Worm (Caenorhabditis elegans): ENCODE results near the gene C39D10.11.

Gene C39D10.11

ce11 chrX:7945438-7945837, 42.4 kb downstream of the C39D10.11 start:
- TF ChIP-seq egl-5 (tag; optimal IDR thresholded peaks at IDR 0.05) (peak; percentile 69), ceh-82 (tag; optimal IDR thresholded peaks at IDR 0.05) (no peak)

ce11 chrX:7951578-7951977, 48.5 kb downstream of the C39D10.11 start:
- peak; percentile 71 for TF ChIP-seq skn-1 (tag; optimal IDR thresholded peaks at IDR 0.05)
- TF ChIP-seq eor-1 (tag; optimal IDR thresholded peaks at IDR 0.05) = no peak
- no peak for TF ChIP-seq ztf-11 (tag; optimal IDR thresholded peaks at IDR 0.05)
- no peak for TF ChIP-seq daf-12 (tag; optimal IDR thresholded peaks at IDR 0.05)
- peak; percentile 75 for TF ChIP-seq tbx-2 (tag; optimal IDR thresholded peaks at IDR 0.05)
- peak; percentile 69 for TF ChIP-seq nhr-43 (tag; optimal IDR thresholded peaks at IDR 0.05; ENCODE audit: poor library complexity, severe bottlenecking)
- TF ChIP-seq pqm-1 (tag; optimal IDR thresholded peaks at IDR 0.05) = no peak
- no peak for TF ChIP-seq ztf-4 (tag; optimal IDR thresholded peaks at IDR 0.05)
- peak; percentile 39 for TF ChIP-seq elt-1 (tag; optimal IDR thresholded peaks at IDR 0.05)
- TF ChIP-seq R02D3.7 (tag; optimal IDR thresholded peaks at IDR 0.05) = no peak
- peak; percentile 81 for TF ChIP-seq jun-1 (tag; optimal IDR thresholded peaks at IDR 0.05)
- peak; percentile 89 for TF ChIP-seq lin-39 (tag; optimal IDR thresholded peaks at IDR 0.05)
- TF ChIP-seq nhr-67 (tag; optimal IDR thresholded peaks at IDR 0.05) = no peak
- TF ChIP-seq ama-1 (optimal IDR thresholded peaks at IDR 0.05) = no peak
- peak; percentile 73 for TF ChIP-seq fkh-10 (GFP tag; optimal IDR thresholded peaks at IDR 0.05)
- peak; percentile 38 for TF ChIP-seq unc-39 (tag; optimal IDR thresholded peaks at IDR 0.05)
- no peak for TF ChIP-seq mml-1 (tag; optimal IDR thresholded peaks at IDR 0.05)
- TF ChIP-seq nhr-237 (tag; optimal IDR thresholded peaks at IDR 0.05) = no peak
- TF ChIP-seq egl-27 (tag; optimal IDR thresholded peaks at IDR 0.05) = no peak
- TF ChIP-seq elt-2 (tag; optimal IDR thresholded peaks at IDR 0.05) = peak; percentile 38
- peak; percentile 83 for TF ChIP-seq egl-5 (tag; optimal IDR thresholded peaks at IDR 0.05)
- TF ChIP-seq fkh-2 (tag; optimal IDR thresholded peaks at IDR 0.05) = no peak
- TF ChIP-seq pha-4 (tag; optimal IDR thresholded peaks at IDR 0.05) = peak; percentile 77
- TF ChIP-seq ceh-28 (tag; optimal IDR thresholded peaks at IDR 0.05) = peak; percentile 64
- peak; percentile 76 for TF ChIP-seq nhr-11 (tag; optimal IDR thresholded peaks at IDR 0.05)
- peak; percentile 40 for TF ChIP-seq mdl-1 (tag; optimal IDR thresholded peaks at IDR 0.05)
- no peak for TF ChIP-seq nhr-77 (tag; optimal IDR thresholded peaks at IDR 0.05)
- no peak for TF ChIP-seq nhr-25 (tag; optimal IDR thresholded peaks at IDR 0.05)
- peak; percentile 71 for TF ChIP-seq hmg-11 (tag; optimal IDR thresholded peaks at IDR 0.05)
- no peak for TF ChIP-seq nhr-23 (tag; optimal IDR thresholded peaks at IDR 0.05)
- no peak for TF ChIP-seq nhr-12 (tag; optimal IDR thresholded peaks at IDR 0.05)
- no peak for TF ChIP-seq zag-1 (tag; optimal IDR thresholded peaks at IDR 0.05)
- no peak for TF ChIP-seq ceh-9 (tag; optimal IDR thresholded peaks at IDR 0.05)
- peak; percentile 86 for TF ChIP-seq lsy-12 (tag; optimal IDR thresholded peaks at IDR 0.05)
- TF ChIP-seq lin-15B (tag; optimal IDR thresholded peaks at IDR 0.05) = peak; percentile 36
- peak; percentile 21 for TF ChIP-seq snpc-4 (tag; optimal IDR thresholded peaks at IDR 0.05)
- TF ChIP-seq nfya-1 (tag; optimal IDR thresholded peaks at IDR 0.05; ENCODE audit: insufficient read depth) = peak; percentile 77
- no peak for TF ChIP-seq ceh-16 (tag; optimal IDR thresholded peaks at IDR 0.05)

- TF ChIP-seq tbx-2 (tag; optimal IDR thresholded peaks at IDR 0.05) = no peak
- TF ChIP-seq sea-2 (GFP tag; optimal IDR thresholded peaks at IDR 0.05) = no peak
- peak; percentile 53 for TF ChIP-seq pqm-1 (tag; optimal IDR thresholded peaks at IDR 0.05)
- peak; percentile 74 for TF ChIP-seq elt-1 (tag; optimal IDR thresholded peaks at IDR 0.05)
- TF ChIP-seq ceh-28 (tag; optimal IDR thresholded peaks at IDR 0.05) = no peak
- peak; percentile 21 for TF ChIP-seq ztf-4 (tag; optimal IDR thresholded peaks at IDR 0.05)
- TF ChIP-seq pha-4 (tag; optimal IDR thresholded peaks at IDR 0.05) = peak; percentile 77
- no peak for TF ChIP-seq egl-27 (tag; optimal IDR thresholded peaks at IDR 0.05)
- no peak for TF ChIP-seq mdl-1 (tag; optimal IDR thresholded peaks at IDR 0.05)
- peak; percentile 86 for TF ChIP-seq elt-2 (tag; optimal IDR thresholded peaks at IDR 0.05)
- TF ChIP-seq jun-1 (tag; optimal IDR thresholded peaks at IDR 0.05) = peak; percentile 27
- peak; percentile 35 for TF ChIP-seq nhr-25 (tag; optimal IDR thresholded peaks at IDR 0.05)
- TF ChIP-seq nhr-67 (tag; optimal IDR thresholded peaks at IDR 0.05) = no peak
- TF ChIP-seq lsy-12 (tag; optimal IDR thresholded peaks at IDR 0.05) = no peak
- peak; percentile 55 for TF ChIP-seq nhr-43 (tag; optimal IDR thresholded peaks at IDR 0.05; ENCODE audit: poor library complexity, severe bottlenecking)
- TF ChIP-seq nhr-23 (tag; optimal IDR thresholded peaks at IDR 0.05) = peak; percentile 63
Observed at ce11 chrX:7952226-7953062, 49.4 kb downstream of the C39D10.11 start.

Data from whole organism, L3 larva.